Fruit fly (Drosophila melanogaster) whole organism, embryonic: ENCODE data around the gene CG9839.

Source experiments
- ATbp ChIP-seq: fragments of 200-800 bp; sonication (Bioruptor generic); optimal IDR thresholded peaks from 2 replicates; lab custom pipeline; 2017; ENCODE audit warnings: missing biosample characterization, mild to moderate bottlenecking, missing genetic modification characterization, missing genetic modification reagents
- Atf-2 ChIP-seq: fragments of 200-800 bp; sonication (Bioruptor generic); optimal IDR thresholded peaks from 2 replicates; lab custom pipeline; 2016; ENCODE audit warnings: missing biosample characterization, missing genetic modification characterization
- Blimp-1 ChIP-seq: fragments of 200-800 bp; sonication (Bioruptor generic); optimal IDR thresholded peaks from 3 replicates; lab custom pipeline; 2018; ENCODE audit warnings: missing biosample characterization, missing genetic modification characterization, mild to moderate bottlenecking, moderate library complexity, missing genetic modification reagents
- Bteb2 ChIP-seq: fragments of 200-800 bp; sonication (Bioruptor generic); optimal IDR thresholded peaks from 2 replicates; lab custom pipeline; 2016; ENCODE audit warnings: missing biosample characterization, missing genetic modification characterization
- C15 ChIP-seq: fragments of 200-800 bp; sonication (Bioruptor generic); IDR thresholded peaks from 3 replicates; pipeline ENCODE4 v1.3.6; 2022; ENCODE audit warnings: missing biosample characterization, missing genetic modification characterization
- CG11093 ChIP-seq: fragments of 200-800 bp; sonication (Bioruptor generic); IDR thresholded peaks from 3 replicates; pipeline ENCODE4 v1.3.6; 2022; ENCODE audit warnings: missing biosample characterization, missing genetic modification characterization
- CG11695 ChIP-seq: fragments of 200-800 bp; sonication (Bioruptor generic); IDR thresholded peaks from 3 replicates; pipeline ENCODE4 v1.3.6; 2022; ENCODE audit warnings: missing biosample characterization, missing genetic modification characterization
- CG14014 ChIP-seq: fragments of 200-800 bp; sonication (Bioruptor generic); IDR thresholded peaks from 2 replicates; pipeline ENCODE4 v1.3.6; 2022; ENCODE audit warnings: missing biosample characterization, missing genetic modification characterization
- CG14710 ChIP-seq: fragments of 200-800 bp; sonication (Bioruptor generic); optimal IDR thresholded peaks from 3 replicates; lab custom pipeline; 2019; ENCODE audit warnings: missing biosample characterization, mild to moderate bottlenecking, missing genetic modification characterization, moderate library complexity
- CG14965 ChIP-seq: fragments of 200-800 bp; sonication (Bioruptor generic); optimal IDR thresholded peaks from 2 replicates; lab custom pipeline; 2016; ENCODE audit warnings: missing biosample characterization, missing genetic modification characterization, borderline replicate concordance
- CG16779 ChIP-seq: fragments of 200-800 bp; sonication (Bioruptor generic); IDR thresholded peaks from 2 replicates; pipeline ENCODE4 v1.3.6; 2022; ENCODE audit warnings: missing biosample characterization, missing genetic modification characterization
- CG18476 ChIP-seq: fragments of 200-800 bp; sonication (Bioruptor generic); optimal IDR thresholded peaks from 2 replicates; lab custom pipeline; 2016; ENCODE audit warnings: missing biosample characterization, mild to moderate bottlenecking, missing genetic modification characterization
- CG2199 ChIP-seq: fragments of 200-800 bp; sonication (Bioruptor generic); IDR thresholded peaks from 3 replicates; pipeline ENCODE4 v1.3.6; 2022; ENCODE audit warnings: missing biosample characterization, missing genetic modification characterization
- CG2712 ChIP-seq: fragments of 200-800 bp; optimal IDR thresholded peaks from 3 replicates; lab custom pipeline; 2019; ENCODE audit warnings: missing biosample characterization, mild to moderate bottlenecking, missing genetic modification characterization, moderate library complexity
- CG32767 ChIP-seq: fragments of 200-800 bp; sonication (Bioruptor generic); IDR thresholded peaks from 2 replicates; pipeline ENCODE4 v1.3.6; 2022; ENCODE audit warnings: missing biosample characterization, missing genetic modification characterization
- CG34422 ChIP-seq: fragments of 200-800 bp; sonication (Bioruptor generic); IDR thresholded peaks from 3 replicates; pipeline ENCODE4 v1.3.6; 2022; ENCODE audit warnings: missing biosample characterization, missing genetic modification characterization
- CG43689 ChIP-seq: fragments of 200-800 bp; sonication (Bioruptor generic); IDR thresholded peaks from 2 replicates; pipeline ENCODE4 v1.3.6; 2022; ENCODE audit warnings: missing biosample characterization, missing genetic modification characterization
- CG4404 ChIP-seq: fragments of 200-800 bp; sonication (Bioruptor generic); IDR thresholded peaks from 2 replicates; pipeline ENCODE4 v1.3.6; 2022; ENCODE audit warnings: missing biosample characterization, missing genetic modification characterization
- CG4730 ChIP-seq: fragments of 200-800 bp; sonication (Bioruptor generic); IDR thresholded peaks from 2 replicates; pipeline ENCODE4 v1.3.6; 2022; ENCODE audit warnings: missing biosample characterization, missing genetic modification characterization
- CG6654 ChIP-seq: fragments of 200-800 bp; sonication (Bioruptor generic); optimal IDR thresholded peaks from 2 replicates; lab custom pipeline; 2017; ENCODE audit warnings: missing biosample characterization, mild to moderate bottlenecking, missing genetic modification characterization
- CG7357 ChIP-seq: fragments of 200-800 bp; sonication (Bioruptor generic); IDR thresholded peaks from 3 replicates; pipeline ENCODE4 v1.3.6; 2022; ENCODE audit warnings: missing biosample characterization, missing genetic modification characterization
- CG7372 ChIP-seq: fragments of 200-800 bp; sonication (Bioruptor generic); IDR thresholded peaks from 2 replicates; pipeline ENCODE4 v1.3.6; 2022; ENCODE audit warnings: missing biosample characterization, missing genetic modification characterization
- CG7928 ChIP-seq: fragments of 200-800 bp; sonication (Bioruptor generic); optimal IDR thresholded peaks from 2 replicates; lab custom pipeline; 2017; ENCODE audit warnings: missing biosample characterization, mild to moderate bottlenecking, missing genetic modification characterization
- CG9437 ChIP-seq: fragments of 200-800 bp; sonication (Bioruptor generic); optimal IDR thresholded peaks from 2 replicates; lab custom pipeline; 2018; ENCODE audit warnings: missing biosample characterization, mild to moderate bottlenecking, missing genetic modification characterization
- CG9932 ChIP-seq: fragments of 200-800 bp; sonication (Bioruptor generic); IDR thresholded peaks from 2 replicates; pipeline ENCODE4 v1.3.6; 2022; ENCODE audit warnings: missing biosample characterization, missing genetic modification characterization
- Deaf1 ChIP-seq: fragments of 200-800 bp; optimal IDR thresholded peaks from 3 replicates; lab custom pipeline; 2019; ENCODE audit warnings: missing biosample characterization, mild to moderate bottlenecking, missing genetic modification characterization, moderate library complexity
- Doc2 ChIP-seq: fragments of 200-800 bp; sonication (Bioruptor generic); IDR thresholded peaks from 2 replicates; pipeline ENCODE4 v1.3.6; 2022; ENCODE audit warnings: missing biosample characterization, missing genetic modification characterization
- Dp ChIP-seq: fragments of 200-800 bp; sonication (Bioruptor generic); optimal IDR thresholded peaks from 2 replicates; lab custom pipeline; 2018; ENCODE audit warnings: missing biosample characterization, mild to moderate bottlenecking, missing genetic modification characterization, moderate library complexity
- Gug ChIP-seq: fragments of 200-800 bp; sonication (Bioruptor generic); IDR thresholded peaks from 4 replicates; pipeline ENCODE4 v1.3.6; 2022; ENCODE audit warnings: missing biosample characterization, missing genetic modification characterization
- HLH3B ChIP-seq: fragments of 200-800 bp; sonication (Bioruptor generic); IDR thresholded peaks from 2 replicates; pipeline ENCODE4 v1.3.6; 2022; ENCODE audit warnings: missing biosample characterization, missing genetic modification characterization
- Hr39 ChIP-seq: fragments of >200 bp; optimal IDR thresholded peaks from 2 replicates; lab custom pipeline; 2017
- Med ChIP-seq: fragments of 200-800 bp; sonication (Bioruptor generic); peaks from one replicate; lab custom pipeline; 2016; ENCODE audit warnings: missing biosample characterization, missing genetic modification characterization, mild to moderate bottlenecking, inconsistent platforms, moderate library complexity
- Nf-YC ChIP-seq: fragments of 200-800 bp; optimal IDR thresholded peaks from 3 replicates; lab custom pipeline; 2019; ENCODE audit warnings: missing biosample characterization, mild to moderate bottlenecking, missing genetic modification characterization, moderate library complexity
- Spps ChIP-seq: fragments of 200-800 bp; sonication (Bioruptor generic); optimal IDR thresholded peaks from 2 replicates; lab custom pipeline; 2018; ENCODE audit warnings: missing biosample characterization, mild to moderate bottlenecking, missing genetic modification characterization
- TFAM ChIP-seq: fragments of 200-800 bp; sonication (Bioruptor generic); optimal IDR thresholded peaks from 2 replicates; lab custom pipeline; 2017; ENCODE audit warnings: missing biosample characterization, missing genetic modification characterization, inconsistent platforms
- Xrp1 ChIP-seq: fragments of 200-800 bp; sonication (Bioruptor generic); IDR thresholded peaks from 2 replicates; pipeline ENCODE4 v1.3.6; 2022; ENCODE audit warnings: missing biosample characterization, missing genetic modification characterization
- ac ChIP-seq: fragments of 200-800 bp; sonication (Bioruptor generic); optimal IDR thresholded peaks from 3 replicates; lab custom pipeline; 2017; ENCODE audit warnings: missing biosample characterization, mild to moderate bottlenecking, missing genetic modification characterization
- amos ChIP-seq: fragments of 200-800 bp; sonication (Bioruptor generic); IDR thresholded peaks from 2 replicates; pipeline ENCODE4 v1.3.6; 2022; ENCODE audit warnings: missing biosample characterization, missing genetic modification characterization; ENCODE audit not compliant: partially characterized antibody
- bab2 ChIP-seq: fragments of 200-800 bp; sonication (Bioruptor generic); optimal IDR thresholded peaks from 2 replicates; lab custom pipeline; 2016; ENCODE audit warnings: missing biosample characterization, missing genetic modification characterization
- br ChIP-seq: fragments of >200 bp; optimal IDR thresholded peaks from 2 replicates; lab custom pipeline; 2017
- cg ChIP-seq: fragments of 200-800 bp; sonication (Bioruptor generic); optimal IDR thresholded peaks from 3 replicates; lab custom pipeline; 2019; ENCODE audit warnings: missing biosample characterization, mild to moderate bottlenecking, missing genetic modification characterization, moderate library complexity
- chif ChIP-seq, 2 experiments: fragments of 200-800 bp; sonication (Bioruptor generic); optimal IDR thresholded peaks; 3 replicates each; lab custom pipeline; 2016; ENCODE audit warnings: missing biosample characterization in 2 of 2, missing genetic modification characterization in 2 of 2
- dimm ChIP-seq: fragments of 200-800 bp; sonication (Bioruptor generic); IDR thresholded peaks from 2 replicates; pipeline ENCODE4 v1.3.6; 2022; ENCODE audit warnings: missing biosample characterization, missing genetic modification characterization
- gcm ChIP-seq: fragments of 200-800 bp; sonication (Bioruptor generic); optimal IDR thresholded peaks from 2 replicates; lab custom pipeline; 2019; ENCODE audit warnings: missing biosample characterization, mild to moderate bottlenecking, missing genetic modification characterization, moderate library complexity
- gsb ChIP-seq: fragments of 200-800 bp; sonication (Bioruptor generic); IDR thresholded peaks from 2 replicates; pipeline ENCODE4 v1.3.6; 2022; ENCODE audit warnings: missing biosample characterization, missing genetic modification characterization
- odd ChIP-seq: fragments of 200-800 bp; sonication (Bioruptor generic); optimal IDR thresholded peaks from 2 replicates; lab custom pipeline; 2017; ENCODE audit warnings: missing biosample characterization, mild to moderate bottlenecking, missing genetic modification characterization
- sens ChIP-seq: fragments of 200-800 bp; sonication (Bioruptor generic); peaks from one replicate; lab custom pipeline; 2016; ENCODE audit warnings: missing biosample characterization, missing genetic modification characterization
- seq ChIP-seq: fragments of 200-800 bp; sonication (Bioruptor generic); IDR thresholded peaks from 2 replicates; pipeline ENCODE4 v1.3.6; 2022; ENCODE audit warnings: missing biosample characterization, missing genetic modification characterization
- sqz ChIP-seq: fragments of 200-800 bp; sonication (Bioruptor generic); optimal IDR thresholded peaks from 3 replicates; lab custom pipeline; 2018; ENCODE audit warnings: missing biosample characterization, mild to moderate bottlenecking, missing genetic modification characterization
- tup ChIP-seq: fragments of 200-800 bp; sonication (Bioruptor generic); optimal IDR thresholded peaks from 2 replicates; lab custom pipeline; 2016; ENCODE audit warnings: missing biosample characterization, mild to moderate bottlenecking, missing genetic modification characterization, moderate library complexity
- yki ChIP-seq: fragments of >200 bp; optimal IDR thresholded peaks from 3 replicates; lab custom pipeline; 2018
- zf30C ChIP-seq: fragments of 200-800 bp; sonication (Bioruptor generic); optimal IDR thresholded peaks from 3 replicates; lab custom pipeline; 2018; ENCODE audit warnings: missing biosample characterization, mild to moderate bottlenecking, missing genetic modification characterization

Gene CG9839

DNA sequence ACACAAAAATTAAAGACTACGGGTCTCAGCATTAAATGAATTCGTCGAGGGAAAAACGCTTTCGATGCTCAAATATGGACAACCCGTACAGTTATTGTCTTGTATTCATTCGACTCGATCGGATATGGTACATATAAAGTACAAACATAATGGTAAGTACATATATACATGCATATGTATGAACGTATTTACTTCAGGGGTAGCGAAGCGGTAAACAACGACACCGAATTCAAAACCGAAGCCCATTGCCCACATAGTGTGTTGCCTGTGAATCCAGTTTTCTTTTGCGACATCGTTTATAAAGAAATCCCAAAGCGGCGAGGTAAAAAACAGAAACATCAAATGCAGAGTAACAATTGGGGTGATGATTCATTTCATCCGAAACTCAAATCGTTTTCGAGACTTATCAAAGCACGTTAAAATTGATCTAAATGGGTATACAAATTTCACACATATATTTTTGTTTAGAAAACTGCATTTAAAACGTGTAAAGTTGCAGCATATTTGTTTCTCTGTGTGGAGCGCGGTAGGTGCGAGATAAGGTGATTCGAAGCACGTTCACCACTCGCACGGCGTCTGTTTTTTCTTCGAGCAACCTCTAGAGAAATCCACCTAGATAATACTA, 6.9 kb upstream of the CG9839 start (continued):
- peak; percentile 56 for TF ChIP-seq bab2 (GFP tag; lab: Kevin White, UChicago)
- TF ChIP-seq ATbp (GFP tag; lab: Kevin White, UChicago) = peak; percentile 44
- TF ChIP-seq HLH3B = peak; percentile 47
- peak; percentile 44 for TF ChIP-seq CG2712
- TF ChIP-seq Gug = peak; percentile 39; the same call in 2 of the 4 replicates
- no peak for TF ChIP-seq TFAM (GFP tag; lab: Kevin White, UChicago)
- no peak for TF ChIP-seq CG9437 (GFP tag; lab: Kevin White, UChicago)
- peak in 1 of 2 experiments; percentile 38 for TF ChIP-seq chif (GFP tag; optimal IDR thresholded peaks at IDR 0.05; lab: Kevin White, UChicago)
- TF ChIP-seq Deaf1 (tag; lab: Kevin White, UChicago) = peak; percentile 40
- peak; percentile 52 for TF ChIP-seq gcm
- peak; percentile 77 for TF ChIP-seq Xrp1 (GFP tag; lab: Robert Waterston, UW)
- TF ChIP-seq gsb (GFP tag; lab: Robert Waterston, UW) = no peak
- peak; percentile 87 for TF ChIP-seq Med
- no peak for TF ChIP-seq CG43689 (GFP tag; lab: Robert Waterston, UW)
- no peak for TF ChIP-seq Bteb2 (GFP tag; lab: Kevin White, UChicago)
- no peak for TF ChIP-seq ac (GFP tag; lab: Kevin White, UChicago)
- TF ChIP-seq zf30C (GFP tag; lab: Kevin White, UChicago) = no peak
- TF ChIP-seq amos (GFP tag; lab: Robert Waterston, UW) = no peak; the same call in 1 of the 2 replicates
- peak; percentile 85 for TF ChIP-seq CG2199 (GFP tag; lab: Robert Waterston, UW)
- TF ChIP-seq CG11695 = no peak; the same call in 2 of the 3 replicates
- TF ChIP-seq C15 (GFP tag; lab: Robert Waterston, UW) = no peak
- TF ChIP-seq CG14710 (tag; lab: Kevin White, UChicago) = peak; percentile 32
- TF ChIP-seq CG7357 (GFP tag; lab: Robert Waterston, UW) = 0 out of 3 replicates have a peak, but pooled peaks have one; percentile 40
- peak; percentile 42 for TF ChIP-seq Atf-2
- peak; percentile 13 for TF ChIP-seq CG18476 (GFP tag; lab: Kevin White, UChicago)
- peak; percentile 10 for TF ChIP-seq Nf-YC (tag; lab: Kevin White, UChicago)
- no peak for TF ChIP-seq odd (GFP tag; lab: Kevin White, UChicago)
- no peak for TF ChIP-seq dimm (GFP tag; lab: Robert Waterston, UW)
- no peak for TF ChIP-seq CG7372 (GFP tag; lab: Robert Waterston, UW)
- peak; percentile 4 for TF ChIP-seq tup (GFP tag; lab: Kevin White, UChicago)
- peak; percentile 61; the same call in 1 of the 2 replicates for TF ChIP-seq CG32767 (GFP tag; lab: Robert Waterston, UW)
- TF ChIP-seq br (lab: Kevin White, UChicago) = no peak
- no peak for TF ChIP-seq CG7928 (GFP tag; lab: Kevin White, UChicago)
- TF ChIP-seq yki (lab: Kevin White, UChicago) = no peak
- peak; percentile 43 for TF ChIP-seq cg (GFP tag; lab: Kevin White, UChicago)
- TF ChIP-seq sqz (GFP tag; lab: Kevin White, UChicago) = peak; percentile 93
- no peak; the same call in 1 of the 2 replicates for TF ChIP-seq CG4404 (GFP tag; lab: Robert Waterston, UW)
- TF ChIP-seq Spps (tag; lab: Kevin White, UChicago) = peak; percentile 42
- 0 out of 2 replicates have a peak, but pooled peaks have one; percentile 28 for TF ChIP-seq CG4730 (GFP tag; lab: Robert Waterston, UW)
- peak; percentile 73 for TF ChIP-seq CG9932 (GFP tag; lab: Robert Waterston, UW)
- peak; percentile 56; the same call in 1 of the 3 replicates for TF ChIP-seq CG11093 (GFP tag; lab: Robert Waterston, UW)
- TF ChIP-seq CG14965 (GFP tag; lab: Kevin White, UChicago) = peak; percentile 42
- TF ChIP-seq CG14014 (GFP tag; lab: Robert Waterston, UW) = peak; percentile 55; the same call in 1 of the 2 replicates
- TF ChIP-seq CG34422 (GFP tag; lab: Robert Waterston, UW) = peak; percentile 48; the same call in 2 of the 3 replicates
- TF ChIP-seq Blimp-1 (GFP tag; lab: Kevin White, UChicago) = peak; percentile 42
- no peak for TF ChIP-seq Doc2 (GFP tag; lab: Robert Waterston, UW)
- TF ChIP-seq Dp = no peak
- no peak for TF ChIP-seq CG16779 (GFP tag; lab: Robert Waterston, UW)
- no peak for TF ChIP-seq CG6654 (GFP tag; lab: Kevin White, UChicago)
- TF ChIP-seq seq (GFP tag; lab: Robert Waterston, UW) = peak; percentile 75
- peak; percentile 92 for TF ChIP-seq sens
- TF ChIP-seq Hr39 (lab: Kevin White, UChicago) = no peak
